Worm (Caenorhabditis elegans) whole organism, young adult: ENCODE data around the gene F09F9.1.

Experiments
- B0035.1 ChIP-seq: sonication (generic microtip); optimal IDR thresholded peaks from 2 replicates; lab custom pipeline; 2016; ENCODE audit warnings: missing genetic modification characterization, mild to moderate bottlenecking, missing compliant biosample characterization, missing genotype, missing genetic modification reagents
- C06A6.2 ChIP-seq: fragments of 200-800 bp; sonication (Bioruptor generic); conservative IDR thresholded peaks from 2 replicates; pipeline ENCODE4 v1.3.6; 2022; ENCODE audit warnings: missing genetic modification characterization, missing compliant biosample characterization
- F10E7.11 ChIP-seq: sonication (generic microtip); optimal IDR thresholded peaks from 2 replicates; lab custom pipeline; 2017; ENCODE audit warnings: mild to moderate bottlenecking, missing genetic modification characterization, moderate library complexity, missing compliant biosample characterization
- F23B12.7 ChIP-seq: sonication (generic microtip); optimal IDR thresholded peaks from 2 replicates; lab custom pipeline; 2017; ENCODE audit warnings: missing genetic modification characterization, mild to moderate bottlenecking, missing compliant biosample characterization, antibody characterized with exemption, moderate library complexity; ENCODE audit not compliant: insufficient read depth
- F33H1.4 ChIP-seq: fragments of 200-800 bp; sonication (Bioruptor generic); IDR thresholded peaks from 2 replicates; pipeline ENCODE4 v1.3.6; 2022; ENCODE audit warnings: missing genetic modification reagents, missing genetic modification characterization, missing compliant biosample characterization
- F49E8.2 ChIP-seq: sonication (generic microtip); optimal IDR thresholded peaks from 3 replicates; lab custom pipeline; 2017; ENCODE audit warnings: missing genetic modification characterization, mild to moderate bottlenecking, missing compliant biosample characterization, antibody characterized with exemption, moderate library complexity; ENCODE audit not compliant: insufficient read depth
- F55B11.4 ChIP-seq: sonication (generic microtip); optimal IDR thresholded peaks from 2 replicates; lab custom pipeline; 2016; ENCODE audit warnings: missing compliant biosample characterization, missing genetic modification characterization, borderline replicate concordance; ENCODE audit not compliant: insufficient read depth
- F57A8.1 ChIP-seq: fragments of 200-800 bp; sonication (Bioruptor generic); optimal IDR thresholded peaks from 2 replicates; lab custom pipeline; 2018; ENCODE audit warnings: mild to moderate bottlenecking, missing genetic modification characterization, moderate library complexity, missing compliant biosample characterization
- T26A5.8 ChIP-seq: sonication (generic microtip); optimal IDR thresholded peaks from 2 replicates; lab custom pipeline; 2016; ENCODE audit warnings: missing genetic modification characterization, missing compliant biosample characterization
- Y53F4B.3 ChIP-seq: fragments of 200-800 bp; sonication (Bioruptor generic); IDR thresholded peaks from 2 replicates; pipeline ENCODE4 v1.3.6; 2022; ENCODE audit warnings: missing genetic modification reagents, missing genetic modification characterization, missing compliant biosample characterization
- Y95B8A.8 ChIP-seq: fragments of 200-800 bp; sonication (Bioruptor generic); IDR thresholded peaks from 2 replicates; pipeline ENCODE4 v1.3.6; 2022; ENCODE audit warnings: missing genetic modification reagents, missing genetic modification characterization, missing compliant biosample characterization
- aptf-3 ChIP-seq: fragments of 200-800 bp; sonication (Bioruptor generic); IDR thresholded peaks from 2 replicates; pipeline ENCODE4 v1.3.6; 2022; ENCODE audit warnings: missing genetic modification characterization, missing compliant biosample characterization
- athp-1 ChIP-seq: sonication (generic microtip); optimal IDR thresholded peaks from 2 replicates; lab custom pipeline; 2017; ENCODE audit warnings: mild to moderate bottlenecking, missing genetic modification characterization, missing compliant biosample characterization
- bed-2 ChIP-seq: fragments of 200-800 bp; sonication (Bioruptor generic); IDR thresholded peaks from 2 replicates; pipeline ENCODE4 v1.3.6; 2022; ENCODE audit warnings: missing genetic modification reagents, missing genetic modification characterization, missing compliant biosample characterization
- cebp-2 ChIP-seq: fragments of 200-800 bp; sonication (Bioruptor generic); IDR thresholded peaks from 2 replicates; pipeline ENCODE4 v1.3.6; 2022; ENCODE audit warnings: missing genetic modification characterization, missing compliant biosample characterization
- ceh-40 ChIP-seq: fragments of 200-800 bp; sonication (Bioruptor generic); IDR thresholded peaks from 2 replicates; pipeline ENCODE4 v1.3.6; 2022; ENCODE audit warnings: missing genetic modification characterization, missing compliant biosample characterization
- ceh-91 ChIP-seq: fragments of 200-800 bp; sonication (Bioruptor generic); IDR thresholded peaks from 2 replicates; pipeline ENCODE4 v1.3.6; 2022; ENCODE audit warnings: missing genetic modification reagents, missing genetic modification characterization, missing compliant biosample characterization
- chd-7 ChIP-seq: sonication (generic microtip); optimal IDR thresholded peaks from 2 replicates; lab custom pipeline; 2016; ENCODE audit warnings: mild to moderate bottlenecking, missing genetic modification characterization, moderate library complexity, missing compliant biosample characterization
- dpff-1 ChIP-seq: sonication (generic microtip); optimal IDR thresholded peaks from 2 replicates; lab custom pipeline; 2017; ENCODE audit warnings: mild to moderate bottlenecking, missing genetic modification characterization, missing compliant biosample characterization
- dpl-1 ChIP-seq: fragments of 150-350 bp; optimal IDR thresholded peaks from 2 replicates; lab custom pipeline; 2014; ENCODE audit warnings: missing biosample characterization, missing genetic modification reagents, missing genetic modification characterization
- efl-1 ChIP-seq: fragments of 150-350 bp; optimal IDR thresholded peaks from 2 replicates; lab custom pipeline; 2014; ENCODE audit warnings: missing biosample characterization, missing genetic modification reagents, missing genetic modification characterization
- hlh-26 ChIP-seq: fragments of 200-800 bp; sonication (Bioruptor generic); conservative IDR thresholded peaks from 2 replicates; pipeline ENCODE4 v1.3.6; 2022; ENCODE audit warnings: missing genetic modification reagents, missing genetic modification characterization, missing compliant biosample characterization
- hrde-1 ChIP-seq: sonication (generic microtip); optimal IDR thresholded peaks from 2 replicates; lab custom pipeline; 2016; ENCODE audit warnings: missing genetic modification characterization, mild to moderate bottlenecking, missing compliant biosample characterization, moderate library complexity, missing genotype, missing genetic modification reagents, borderline replicate concordance
- lin-35 ChIP-seq, 3 experiments: fragments of 150-350 bp in 2 of 3; sonication (generic microtip) in 1 of 3; optimal IDR thresholded peaks; 2 replicates each; lab custom pipeline; 2014 to 2018; ENCODE audit warnings: missing biosample characterization in 3 of 3, missing genetic modification characterization in 3 of 3, missing genetic modification reagents in 3 of 3
- lir-1 ChIP-seq: fragments of 200-800 bp; sonication (Bioruptor generic); conservative IDR thresholded peaks from 2 replicates; pipeline ENCODE4 v1.3.6; 2022; ENCODE audit warnings: missing genetic modification reagents, missing genetic modification characterization, missing compliant biosample characterization
- lsl-1 ChIP-seq: fragments of 200-800 bp; sonication (Bioruptor generic); optimal IDR thresholded peaks from 2 replicates; lab custom pipeline; 2018; ENCODE audit warnings: mild to moderate bottlenecking, missing genetic modification characterization, moderate library complexity, missing compliant biosample characterization
- madf-10 ChIP-seq: sonication (generic microtip); optimal IDR thresholded peaks from 2 replicates; lab custom pipeline; 2016; ENCODE audit warnings: mild to moderate bottlenecking, missing genetic modification characterization, missing compliant biosample characterization
- madf-3 ChIP-seq: fragments of 200-800 bp; sonication (Bioruptor generic); IDR thresholded peaks from 2 replicates; pipeline ENCODE4 v1.3.6; 2022; ENCODE audit warnings: missing genetic modification reagents, missing genetic modification characterization, missing compliant biosample characterization
- mcd-1 ChIP-seq: fragments of 200-800 bp; sonication (Bioruptor generic); IDR thresholded peaks from 2 replicates; pipeline ENCODE4 v1.3.6; 2022; ENCODE audit warnings: missing genetic modification reagents, missing genetic modification characterization, missing compliant biosample characterization
- nfya-2 ChIP-seq: fragments of 200-800 bp; sonication (Bioruptor generic); IDR thresholded peaks from 2 replicates; pipeline ENCODE4 v1.3.6; 2022; ENCODE audit warnings: missing genetic modification reagents, missing genetic modification characterization, missing compliant biosample characterization
- nfyb-1 ChIP-seq: fragments of 200-800 bp; sonication (Bioruptor generic); IDR thresholded peaks from 2 replicates; pipeline ENCODE4 v1.3.6; 2022; ENCODE audit warnings: missing genetic modification reagents, missing genetic modification characterization, missing compliant biosample characterization
- nhr-90 ChIP-seq: sonication (generic microtip); optimal IDR thresholded peaks from 2 replicates; lab custom pipeline; 2016; ENCODE audit warnings: missing genotype, mild to moderate bottlenecking, missing genetic modification characterization, missing compliant biosample characterization
- rcor-1 ChIP-seq: fragments of 200-800 bp; sonication (Bioruptor generic); IDR thresholded peaks from 2 replicates; pipeline ENCODE4 v1.3.6; 2022; ENCODE audit warnings: missing genetic modification reagents, missing genetic modification characterization, missing compliant biosample characterization
- rpc-1 ChIP-seq, 2 experiments: fragments of 150-350 bp in 1 of 2; sonication (generic microtip) in 1 of 2; optimal IDR thresholded peaks; 2 replicates each; lab custom pipeline; 2014 to 2018; ENCODE audit warnings: missing biosample characterization in 1 of 2, missing genetic modification characterization in 1 of 2, missing genetic modification reagents in 1 of 2, missing genotype in 1 of 2
- tlf-1 ChIP-seq: fragments of 200-800 bp; sonication (Bioruptor generic); optimal IDR thresholded peaks from 2 replicates; lab custom pipeline; 2018; ENCODE audit warnings: mild to moderate bottlenecking, missing genetic modification characterization, missing compliant biosample characterization
- unc-62 ChIP-seq: fragments of 150-350 bp; optimal IDR thresholded peaks from 2 replicates; lab custom pipeline; 2014; ENCODE audit warnings: missing biosample characterization, missing genetic modification reagents, missing genetic modification characterization
- zfh-2 ChIP-seq: fragments of 200-800 bp; sonication (Bioruptor generic); conservative IDR thresholded peaks from 2 replicates; pipeline ENCODE4 v1.3.6; 2022; ENCODE audit warnings: missing genetic modification reagents, missing genetic modification characterization, missing compliant biosample characterization
- ztf-22 ChIP-seq: fragments of 200-800 bp; sonication (Bioruptor generic); optimal IDR thresholded peaks from 2 replicates; lab custom pipeline; 2018; ENCODE audit warnings: mild to moderate bottlenecking, missing genetic modification characterization, moderate library complexity, missing compliant biosample characterization
- ztf-26 ChIP-seq: sonication (generic microtip); optimal IDR thresholded peaks from 2 replicates; lab custom pipeline; 2017; ENCODE audit warnings: missing genetic modification characterization, missing compliant biosample characterization

The F09F9.1 gene

ce11 chrX:4115026-4115425 lies at the start of gene F09F9.1:
Gene F09F9.1, plus strand, starts transcription at chrX:4115326.
- no peak for TF ChIP-seq F49E8.2 (tag; lab: Kevin White, UChicago)
- no peak for TF ChIP-seq lin-35 (GFP tag; optimal IDR thresholded peaks at IDR 0.05; lab: Kevin White, UChicago)
- no peak for TF ChIP-seq unc-62 (GFP tag; lab: Kevin White, UChicago)
- no peak for TF ChIP-seq Y95B8A.8
- no peak for TF ChIP-seq rpc-1 (optimal IDR thresholded peaks at IDR 0.05; lab: Kevin White, UChicago)
- no peak for TF ChIP-seq rpc-1 (tag; optimal IDR thresholded peaks at IDR 0.05; lab: Kevin White, UChicago)
- no peak for TF ChIP-seq F10E7.11
- no peak for TF ChIP-seq bed-2 (GFP tag; lab: Robert Waterston, UW)
- TF ChIP-seq Y53F4B.3: no peak
- no peak for TF ChIP-seq T26A5.8 (tag; lab: Kevin White, UChicago)
- TF ChIP-seq lir-1 (GFP tag; lab: Robert Waterston, UW): no peak
- TF ChIP-seq, all 124 proteins: peak for 0

ce11 chrX:4068180-4068579 lies 46.9 kb upstream of the F09F9.1 start:
- TF ChIP-seq dpff-1 (tag; lab: Kevin White, UChicago) (no peak), madf-10 (no peak), F57A8.1 (no peak), nfya-2 (GFP tag; lab: Robert Waterston, UW) (no peak), tlf-1 (GFP tag; lab: Kevin White, UChicago) (no peak), Y95B8A.8 (no peak), B0035.1 (tag; lab: Kevin White, UChicago) (no peak), efl-1 (no peak)

ce11 chrX:4072501-4072900 lies 42.6 kb upstream of the F09F9.1 start:
- TF ChIP-seq hrde-1 (tag; lab: Kevin White, UChicago) (no peak), mcd-1 (GFP tag; lab: Robert Waterston, UW) (no peak), madf-3 (no peak), F49E8.2 (tag; lab: Kevin White, UChicago) (no peak), F23B12.7 (tag; lab: Kevin White, UChicago) (no peak), ceh-40 (no peak), F55B11.4 (tag; lab: Kevin White, UChicago) (no peak), nhr-90 (tag; lab: Kevin White, UChicago) (no peak), ztf-26 (no peak), cebp-2 (no peak), C06A6.2 (no peak), aptf-3 (GFP tag; lab: Robert Waterston, UW) (no peak), athp-1 (tag; lab: Kevin White, UChicago) (no peak), nfyb-1 (GFP tag; lab: Robert Waterston, UW) (no peak), lsl-1 (GFP tag; lab: Kevin White, UChicago) (no peak)
- TF ChIP-seq, all 124 proteins: peak for 0

ce11 chrX:4075934-4076333 lies 39.2 kb upstream of the F09F9.1 start:
- TF ChIP-seq zfh-2 (GFP tag; lab: Robert Waterston, UW) (no peak), efl-1 (no peak)
- TF ChIP-seq, all 124 proteins: peak for 0

- TF ChIP-seq T26A5.8 (tag; lab: Kevin White, UChicago): no peak
- no peak for TF ChIP-seq dpl-1
- no peak for TF ChIP-seq hlh-26 (GFP tag; lab: Robert Waterston, UW)
- no peak for TF ChIP-seq rcor-1 (GFP tag; lab: Robert Waterston, UW)
- TF ChIP-seq ceh-91 (GFP tag; lab: Robert Waterston, UW): no peak
- TF ChIP-seq chd-7 (tag; lab: Kevin White, UChicago): no peak
- TF ChIP-seq F33H1.4 (GFP tag; lab: Robert Waterston, UW): no peak
- TF ChIP-seq ztf-22: no peak
- TF ChIP-seq lir-1 (GFP tag; lab: Robert Waterston, UW): no peak
- TF ChIP-seq, all 124 proteins: peak for 0
These were observed 35.9 kb upstream of the F09F9.1 start, which contains the start of gene T06F4.1 for ce11 chrX:4079264-4079663. Gene T06F4.1, minus strand, starts transcription at chrX:4079364.
